Fruit fly (Drosophila melanogaster): Measurements from ENCODE around the gene Rcd4.
A peak's percentile ranks its signal among the peaks of the same experiment; 100 is the strongest.

Rcd4 gene

DNA sequence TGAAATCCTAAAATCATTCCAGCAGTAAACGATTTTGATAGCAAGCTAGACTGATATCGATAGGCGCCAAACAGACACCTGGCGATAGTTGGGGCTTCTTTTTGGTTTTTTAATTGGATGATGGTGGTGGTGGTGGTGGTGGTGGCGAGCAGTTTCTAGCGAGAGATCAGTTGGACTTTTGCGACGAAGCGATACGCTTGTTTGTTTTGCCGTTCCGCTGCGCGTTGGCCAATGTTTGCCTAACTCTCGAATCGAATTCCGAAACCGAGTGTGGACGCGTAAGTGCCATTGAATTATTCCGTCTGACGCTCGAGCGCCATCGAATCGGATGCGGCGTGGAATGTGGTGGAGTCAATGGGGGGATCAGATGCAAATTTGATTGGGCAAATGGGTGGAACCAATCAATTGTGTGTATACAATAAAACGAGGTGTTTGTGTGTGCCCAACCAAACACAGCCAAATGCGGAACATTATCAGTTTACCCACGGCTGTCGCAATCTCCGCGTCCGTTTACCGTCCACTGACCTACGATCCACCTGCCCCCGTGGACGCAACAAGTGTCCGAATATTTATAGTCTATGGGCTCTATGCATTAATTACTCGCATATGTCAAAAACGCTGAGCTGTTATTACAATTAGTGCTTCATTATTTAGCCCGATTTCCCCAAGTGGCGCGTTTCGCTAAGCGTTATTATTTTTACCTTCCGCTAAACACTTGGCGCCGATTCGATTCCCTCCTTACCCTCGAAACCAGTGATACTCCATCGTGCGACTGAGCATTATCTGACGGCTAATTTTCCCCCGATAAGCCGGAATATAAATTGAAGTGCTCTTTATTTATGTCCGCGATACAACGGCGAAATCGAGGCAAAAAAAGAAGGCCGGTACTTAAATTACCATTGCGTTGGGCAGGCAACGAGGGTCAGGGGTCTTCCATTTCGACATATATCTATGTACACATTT is 12.0 kb upstream of the Rcd4 start, which contains the start of gene CG17292 (continued):
- peak in 1 of 2 experiments; percentile 23 for TF ChIP-seq Hr51 (GFP tag; optimal IDR thresholded peaks at IDR 0.05)
- TF ChIP-seq chif (GFP tag; optimal IDR thresholded peaks at IDR 0.05): no peak
- TF ChIP-seq Sox100B (GFP tag; optimal IDR thresholded peaks at IDR 0.05): peak; percentile 5
- TF ChIP-seq slbo (GFP tag; IDR thresholded peaks at IDR 0.05): peak; percentile 69
- peak; percentile 53 for TF ChIP-seq gfzf (GFP tag; optimal IDR thresholded peaks at IDR 0.05)
- peak; percentile 81 for TF ChIP-seq Hmr (GFP tag; optimal IDR thresholded peaks at IDR 0.05)
- TF ChIP-seq nerfin-1 (tag; optimal IDR thresholded peaks at IDR 0.05): no peak
- no peak for TF ChIP-seq CG4404 (GFP tag; IDR thresholded peaks at IDR 0.05)
- peak; percentile 62; the same call in 1 of the 3 replicates for TF ChIP-seq ase (GFP tag; IDR thresholded peaks at IDR 0.05)
- TF ChIP-seq eyg (GFP tag; optimal IDR thresholded peaks at IDR 0.05): peak; percentile 15
- TF ChIP-seq Vsx1 (GFP tag; optimal IDR thresholded peaks at IDR 0.05): peak; percentile 62
- peak; percentile 24 for TF ChIP-seq tap (tag; optimal IDR thresholded peaks at IDR 0.05)
- TF ChIP-seq CG30431 (GFP tag; optimal IDR thresholded peaks at IDR 0.05): no peak
- TF ChIP-seq chinmo (GFP tag; IDR thresholded peaks at IDR 0.05; ENCODE audit: partially characterized antibody): peak; percentile 93
- 0 out of 2 replicates have a peak, but pooled peaks have one; percentile 60 for TF ChIP-seq CG10321 (GFP tag; IDR thresholded peaks at IDR 0.05)
- TF ChIP-seq Bteb2 (GFP tag; optimal IDR thresholded peaks at IDR 0.05): no peak
- TF ChIP-seq CG9609 (GFP tag; optimal IDR thresholded peaks at IDR 0.05): no peak
- TF ChIP-seq CG4707 (GFP tag; optimal IDR thresholded peaks at IDR 0.05): no peak
- TF ChIP-seq repo (GFP tag; optimal IDR thresholded peaks at IDR 0.05): peak; percentile 26
- TF ChIP-seq Dbx (GFP tag; IDR thresholded peaks at IDR 0.05): peak; percentile 82; the same call in 2 of the 3 replicates
- TF ChIP-seq Elba2 (GFP tag; optimal IDR thresholded peaks at IDR 0.05): no peak
- peak; percentile 17 for TF ChIP-seq grn (GFP tag; optimal IDR thresholded peaks at IDR 0.05)
- peak; percentile 58 for TF ChIP-seq CG2116 (GFP tag; optimal IDR thresholded peaks at IDR 0.05)
- no peak for TF ChIP-seq jing (GFP tag; optimal IDR thresholded peaks at IDR 0.05)
- TF ChIP-seq sima (GFP tag; optimal IDR thresholded peaks at IDR 0.05): no peak
- peak; percentile 9 for TF ChIP-seq CG4328 (GFP tag; optimal IDR thresholded peaks at IDR 0.05)
- no peak for TF ChIP-seq h (optimal IDR thresholded peaks at IDR 0.05)
- peak; percentile 32 for TF ChIP-seq Dip3 (GFP tag; optimal IDR thresholded peaks at IDR 0.05)
- TF ChIP-seq CG10543 (GFP tag; optimal IDR thresholded peaks at IDR 0.05): peak; percentile 93
- peak; percentile 62; the same call in 1 of the 2 replicates for TF ChIP-seq CG11247 (GFP tag; IDR thresholded peaks at IDR 0.05)
- TF ChIP-seq scrt (GFP tag; optimal IDR thresholded peaks at IDR 0.05): no peak
- peak; percentile 40 for TF ChIP-seq dmrt99B (tag; optimal IDR thresholded peaks at IDR 0.05)
- TF ChIP-seq ham (GFP tag; IDR thresholded peaks at IDR 0.05): 0 out of 2 replicates have a peak, but pooled peaks have one; percentile 9
- TF ChIP-seq maf-S (GFP tag; optimal IDR thresholded peaks at IDR 0.05): peak; percentile 17
- peak in 1 of 2 experiments; percentile 73 for TF ChIP-seq Hr78 (GFP tag; optimal IDR thresholded peaks at IDR 0.05)
- TF ChIP-seq sqz (GFP tag; optimal IDR thresholded peaks at IDR 0.05): no peak
- TF ChIP-seq lab (GFP tag; optimal IDR thresholded peaks at IDR 0.05): peak; percentile 81
- peak; percentile 43 for TF ChIP-seq CG2875 (GFP tag; optimal IDR thresholded peaks at IDR 0.05)
- no peak for TF ChIP-seq sc (optimal IDR thresholded peaks at IDR 0.05)
- no peak for TF ChIP-seq sc (GFP tag; optimal IDR thresholded peaks at IDR 0.05)
- TF ChIP-seq CG8089 (GFP tag; optimal IDR thresholded peaks at IDR 0.05): peak; percentile 33
- no peak for TF ChIP-seq pnt (GFP tag; optimal IDR thresholded peaks at IDR 0.05)
- TF ChIP-seq Max (GFP tag; optimal IDR thresholded peaks at IDR 0.05): no peak
- no peak for TF ChIP-seq CG1602 (GFP tag; optimal IDR thresholded peaks at IDR 0.05)
- TF ChIP-seq Six4 (GFP tag; optimal IDR thresholded peaks at IDR 0.05): no peak
- no peak for TF ChIP-seq nmo (GFP tag; optimal IDR thresholded peaks at IDR 0.05)
- TF ChIP-seq unpg (GFP tag; optimal IDR thresholded peaks at IDR 0.05): peak; percentile 38
- peak; percentile 27 for TF ChIP-seq Mes4 (GFP tag; optimal IDR thresholded peaks at IDR 0.05)

Measured in whole organism, embryonic.